Fruit fly (Drosophila melanogaster) whole organism, pupa: ENCODE results near the gene CkIIalpha-i3.

Experiments used
- CG10348 ChIP-seq: fragments of 200-800 bp; sonication (Bioruptor generic); IDR thresholded peaks from 2 replicates; pipeline ENCODE4 v1.3.6; 2022; ENCODE audit warnings: missing biosample characterization, missing genetic modification characterization
- CG12605 ChIP-seq: fragments of 200-800 bp; sonication (Bioruptor generic); IDR thresholded peaks from 2 replicates; pipeline ENCODE4 v1.3.6; 2022; ENCODE audit warnings: missing biosample characterization, missing genetic modification characterization
- CG13204 ChIP-seq: fragments of 200-800 bp; sonication (Bioruptor generic); optimal IDR thresholded peaks from 2 replicates; lab custom pipeline; 2018; ENCODE audit warnings: missing biosample characterization, mild to moderate bottlenecking, missing genetic modification characterization, moderate library complexity
- CG14655 ChIP-seq: fragments of 200-800 bp; sonication (Bioruptor generic); optimal IDR thresholded peaks from 3 replicates; lab custom pipeline; 2017; ENCODE audit warnings: mild to moderate bottlenecking, missing biosample characterization, missing genetic modification reagents, missing genetic modification characterization
- CG15710 ChIP-seq: fragments of 200-800 bp; sonication (Bioruptor generic); optimal IDR thresholded peaks from 2 replicates; lab custom pipeline; 2018; ENCODE audit warnings: missing biosample characterization, mild to moderate bottlenecking, missing genetic modification characterization, moderate library complexity
- CG17806 ChIP-seq: fragments of 200-800 bp; sonication (Bioruptor generic); optimal IDR thresholded peaks from 2 replicates; lab custom pipeline; 2018; ENCODE audit warnings: missing biosample characterization, mild to moderate bottlenecking, missing genetic modification characterization, moderate library complexity
- CG32121 ChIP-seq: fragments of 200-800 bp; sonication (Bioruptor generic); IDR thresholded peaks from 2 replicates; pipeline ENCODE4 v1.3.6; 2022; ENCODE audit warnings: missing biosample characterization, missing genetic modification characterization
- CG34367 ChIP-seq: fragments of 200-800 bp; sonication (Bioruptor generic); optimal IDR thresholded peaks from 2 replicates; lab custom pipeline; 2018; ENCODE audit warnings: missing biosample characterization, mild to moderate bottlenecking, missing genetic modification characterization
- CG4496 ChIP-seq: fragments of 200-800 bp; sonication (Bioruptor generic); IDR thresholded peaks from 3 replicates; pipeline ENCODE4 v1.3.6; 2022; ENCODE audit warnings: missing biosample characterization, missing genetic modification characterization
- CG8159 ChIP-seq: fragments of 200-800 bp; sonication (Bioruptor generic); optimal IDR thresholded peaks from 3 replicates; lab custom pipeline; 2018; ENCODE audit warnings: missing biosample characterization, mild to moderate bottlenecking, missing genetic modification characterization, moderate library complexity
- CG8301 ChIP-seq: fragments of 200-800 bp; sonication (Bioruptor generic); optimal IDR thresholded peaks from 2 replicates; lab custom pipeline; 2018; ENCODE audit warnings: missing biosample characterization, mild to moderate bottlenecking, missing genetic modification characterization
- CG9948 ChIP-seq: fragments of 200-800 bp; sonication (Bioruptor generic); optimal IDR thresholded peaks from 2 replicates; lab custom pipeline; 2018; ENCODE audit warnings: missing biosample characterization, mild to moderate bottlenecking, missing genetic modification characterization, moderate library complexity
- D1 ChIP-seq: fragments of 200-800 bp; sonication (Bioruptor generic); optimal IDR thresholded peaks from 2 replicates; lab custom pipeline; 2018; ENCODE audit warnings: missing biosample characterization, mild to moderate bottlenecking, missing genetic modification characterization, moderate library complexity
- EcR ChIP-seq: fragments of 200-800 bp; sonication (Bioruptor generic); optimal IDR thresholded peaks from 3 replicates; lab custom pipeline; 2019; ENCODE audit warnings: missing biosample characterization, missing genetic modification characterization, mild to moderate bottlenecking, moderate library complexity, missing genetic modification reagents
- Ets98B ChIP-seq: fragments of 200-800 bp; sonication (Bioruptor generic); IDR thresholded peaks from 2 replicates; pipeline ENCODE4 v1.3.6; 2022; ENCODE audit warnings: missing biosample characterization, missing genetic modification characterization
- Pif1A ChIP-seq: fragments of 200-800 bp; sonication (Bioruptor generic); optimal IDR thresholded peaks from 3 replicates; lab custom pipeline; 2016; ENCODE audit warnings: missing biosample characterization, missing genetic modification characterization
- Pif1B ChIP-seq: fragments of 200-800 bp; sonication (Bioruptor generic); optimal IDR thresholded peaks from 3 replicates; lab custom pipeline; 2016; ENCODE audit warnings: missing biosample characterization, missing genetic modification characterization
- Snoo ChIP-seq: fragments of 200-800 bp; sonication (Bioruptor generic); optimal IDR thresholded peaks from 3 replicates; lab custom pipeline; 2017; ENCODE audit warnings: missing biosample characterization, mild to moderate bottlenecking, missing genetic modification characterization, inconsistent platforms
- fd96Ca ChIP-seq: fragments of 200-800 bp; sonication (Bioruptor generic); IDR thresholded peaks from 3 replicates; pipeline ENCODE4 v1.3.6; 2022; ENCODE audit warnings: missing biosample characterization, missing genetic modification characterization
- gl ChIP-seq: fragments of 200-800 bp; sonication (Bioruptor generic); optimal IDR thresholded peaks from 2 replicates; lab custom pipeline; 2018; ENCODE audit warnings: missing biosample characterization, mild to moderate bottlenecking, missing genetic modification characterization
- rn ChIP-seq: fragments of 200-800 bp; sonication (Bioruptor generic); IDR thresholded peaks from 2 replicates; pipeline ENCODE4 v1.3.6; 2022; ENCODE audit warnings: missing biosample characterization, missing genetic modification characterization

Gene CkIIalpha-i3

dm6 chr3L:738523-739356, 28.3 kb upstream of the CkIIalpha-i3 start:
- peak; percentile 95 for TF ChIP-seq CG4496 (GFP tag; lab: Robert Waterston, UW)
- TF ChIP-seq CG12605 (GFP tag; lab: Robert Waterston, UW): peak; percentile 95
- peak; percentile 93 for TF ChIP-seq rn (GFP tag; lab: Robert Waterston, UW)
- peak; percentile 96 for TF ChIP-seq CG32121 (GFP tag; lab: Robert Waterston, UW)
- TF ChIP-seq D1 (tag; lab: Kevin White, UChicago): peak; percentile 93
- peak; percentile 98 for TF ChIP-seq CG8159 (tag; lab: Kevin White, UChicago)
- TF ChIP-seq CG17806 (tag; lab: Kevin White, UChicago): peak; percentile 97
- TF ChIP-seq Snoo (tag; lab: Kevin White, UChicago): peak; percentile 96
- peak; percentile 87 for TF ChIP-seq EcR (GFP tag; lab: Kevin White, UChicago)
- TF ChIP-seq gl (tag; lab: Kevin White, UChicago): peak; percentile 85
- TF ChIP-seq Pif1A (GFP tag; lab: Kevin White, UChicago): peak; percentile 95
- peak; percentile 95 for TF ChIP-seq CG14655 (GFP tag; lab: Kevin White, UChicago)
- peak; percentile 98 for TF ChIP-seq CG15710 (tag; lab: Kevin White, UChicago)
- peak; percentile 92 for TF ChIP-seq fd96Ca (GFP tag; lab: Robert Waterston, UW)
- TF ChIP-seq Ets98B: peak; percentile 94
- peak; percentile 94 for TF ChIP-seq CG8301 (tag; lab: Kevin White, UChicago)
- TF ChIP-seq CG10348 (GFP tag; lab: Robert Waterston, UW): peak; percentile 75
- TF ChIP-seq CG9948 (tag; lab: Kevin White, UChicago): peak; percentile 96
- peak; percentile 95 for TF ChIP-seq Pif1B (GFP tag; lab: Kevin White, UChicago)
- TF ChIP-seq CG13204 (GFP tag; lab: Kevin White, UChicago): peak; percentile 94
- TF ChIP-seq CG34367 (tag; lab: Kevin White, UChicago): peak; percentile 94

dm6 chr3L:737445-738116, 27.2 kb upstream of the CkIIalpha-i3 start:
- TF ChIP-seq CG8301 (tag; lab: Kevin White, UChicago) (no peak), EcR (GFP tag; lab: Kevin White, UChicago) (peak; percentile 79), CG14655 (GFP tag; lab: Kevin White, UChicago) (peak; percentile 25), Ets98B (no peak), D1 (tag; lab: Kevin White, UChicago) (no peak), CG9948 (tag; lab: Kevin White, UChicago) (no peak), CG34367 (tag; lab: Kevin White, UChicago) (no peak), gl (tag; lab: Kevin White, UChicago) (no peak), rn (GFP tag; lab: Robert Waterston, UW) (no peak), fd96Ca (GFP tag; lab: Robert Waterston, UW) (no peak), Snoo (tag; lab: Kevin White, UChicago) (no peak), CG15710 (tag; lab: Kevin White, UChicago) (peak; percentile 33), CG10348 (GFP tag; lab: Robert Waterston, UW) (no peak), CG13204 (GFP tag; lab: Kevin White, UChicago) (peak; percentile 34), CG17806 (tag; lab: Kevin White, UChicago) (peak; percentile 44), CG4496 (GFP tag; lab: Robert Waterston, UW) (no peak), CG12605 (GFP tag; lab: Robert Waterston, UW) (no peak), Pif1A (GFP tag; lab: Kevin White, UChicago) (peak; percentile 31), CG32121 (GFP tag; lab: Robert Waterston, UW) (no peak), CG8159 (tag; lab: Kevin White, UChicago) (peak; percentile 55), Pif1B (GFP tag; lab: Kevin White, UChicago) (peak; percentile 31)

dm6 chr3L:736542-737166, 26.2 kb upstream of the CkIIalpha-i3 start:
- no peak for TF ChIP-seq CG9948 (tag; lab: Kevin White, UChicago)
- TF ChIP-seq CG13204 (GFP tag; lab: Kevin White, UChicago): peak; percentile 73
- peak; percentile 94 for TF ChIP-seq EcR (GFP tag; lab: Kevin White, UChicago)
- no peak for TF ChIP-seq rn (GFP tag; lab: Robert Waterston, UW)
- no peak for TF ChIP-seq CG12605 (GFP tag; lab: Robert Waterston, UW)

dm6 chr3L:735948-736347, 25.5 kb upstream of the CkIIalpha-i3 start:
- TF ChIP-seq EcR (GFP tag; lab: Kevin White, UChicago): no peak
- peak; percentile 42 for TF ChIP-seq gl (tag; lab: Kevin White, UChicago)
- 0 out of 3 replicates have a peak, but pooled peaks have one; percentile 43 for TF ChIP-seq fd96Ca (GFP tag; lab: Robert Waterston, UW)
- TF ChIP-seq Pif1B (GFP tag; lab: Kevin White, UChicago): peak; percentile 50
- no peak for TF ChIP-seq CG10348 (GFP tag; lab: Robert Waterston, UW)
- TF ChIP-seq CG12605 (GFP tag; lab: Robert Waterston, UW): peak; percentile 41
- TF ChIP-seq CG32121 (GFP tag; lab: Robert Waterston, UW): peak; percentile 61; the same call in 1 of the 2 replicates
- TF ChIP-seq Pif1A (GFP tag; lab: Kevin White, UChicago): peak; percentile 57
- TF ChIP-seq Ets98B: peak; percentile 45; the same call in 1 of the 2 replicates
- TF ChIP-seq CG8159 (tag; lab: Kevin White, UChicago): peak; percentile 84
- TF ChIP-seq CG17806 (tag; lab: Kevin White, UChicago): peak; percentile 82
- peak; percentile 54 for TF ChIP-seq Snoo (tag; lab: Kevin White, UChicago)
- TF ChIP-seq D1 (tag; lab: Kevin White, UChicago): peak; percentile 49
- TF ChIP-seq rn (GFP tag; lab: Robert Waterston, UW): 0 out of 2 replicates have a peak, but pooled peaks have one; percentile 20
- peak; percentile 68 for TF ChIP-seq CG14655 (GFP tag; lab: Kevin White, UChicago)
- TF ChIP-seq CG34367 (tag; lab: Kevin White, UChicago): peak; percentile 75
- no peak for TF ChIP-seq CG13204 (GFP tag; lab: Kevin White, UChicago)
- TF ChIP-seq CG8301 (tag; lab: Kevin White, UChicago): peak; percentile 47
- peak; percentile 76 for TF ChIP-seq CG9948 (tag; lab: Kevin White, UChicago)
- TF ChIP-seq CG15710 (tag; lab: Kevin White, UChicago): peak; percentile 78
- TF ChIP-seq CG4496 (GFP tag; lab: Robert Waterston, UW): peak; percentile 64
